Worm (Caenorhabditis elegans) whole organism, mixed stage, embryonic: Measurements from ENCODE around the gene sdz-28.

ENCODE experiments used
- M03D4.4 ChIP-seq: sonication (generic microtip); optimal IDR thresholded peaks from 2 replicates; lab custom pipeline; 2017; ENCODE audit warnings: mild to moderate bottlenecking, missing genetic modification characterization, missing compliant biosample characterization
- bed-3 ChIP-seq: fragments of 200-800 bp; sonication (Bioruptor generic); optimal IDR thresholded peaks from 3 replicates; lab custom pipeline; 2018; ENCODE audit warnings: mild to moderate bottlenecking, missing genetic modification characterization, moderate library complexity, missing compliant biosample characterization
- blmp-1 ChIP-seq: fragments of 150-350 bp; optimal IDR thresholded peaks from 2 replicates; lab custom pipeline; 2014; ENCODE audit warnings: missing biosample characterization, missing genetic modification characterization
- ceh-39 ChIP-seq: fragments of 150-350 bp; optimal IDR thresholded peaks from 2 replicates; lab custom pipeline; 2014; ENCODE audit warnings: missing biosample characterization, missing genetic modification characterization
- ceh-43 ChIP-seq: fragments of 200-800 bp; sonication (Bioruptor generic); optimal IDR thresholded peaks from 2 replicates; lab custom pipeline; 2018; ENCODE audit warnings: mild to moderate bottlenecking, missing genetic modification characterization, moderate library complexity, missing compliant biosample characterization
- ces-1 ChIP-seq: fragments of 150-350 bp; optimal IDR thresholded peaks from 2 replicates; lab custom pipeline; 2014; ENCODE audit warnings: missing biosample characterization, missing genetic modification reagents, missing genetic modification characterization
- cnd-1 ChIP-seq: fragments of 200-800 bp; sonication (Bioruptor generic); optimal IDR thresholded peaks from 2 replicates; lab custom pipeline; 2018; ENCODE audit warnings: mild to moderate bottlenecking, missing genetic modification characterization, missing compliant biosample characterization
- drap-1 ChIP-seq: fragments of 200-800 bp; sonication (Bioruptor generic); optimal IDR thresholded peaks from 3 replicates; lab custom pipeline; 2018; ENCODE audit warnings: mild to moderate bottlenecking, missing genetic modification characterization, missing compliant biosample characterization
- elt-1 ChIP-seq: sonication (generic microtip); optimal IDR thresholded peaks from 2 replicates; lab custom pipeline; 2017; ENCODE audit warnings: missing genetic modification characterization, mild to moderate bottlenecking, missing compliant biosample characterization, antibody characterized with exemption, moderate library complexity, borderline replicate concordance; ENCODE audit not compliant: insufficient read depth
- elt-3 ChIP-seq: fragments of 150-350 bp; optimal IDR thresholded peaks from 2 replicates; lab custom pipeline; 2014; ENCODE audit warnings: missing biosample characterization, missing genetic modification characterization
- flh-1 ChIP-seq: fragments of 200-800 bp; sonication (Bioruptor generic); optimal IDR thresholded peaks from 2 replicates; lab custom pipeline; 2018; ENCODE audit warnings: mild to moderate bottlenecking, missing genetic modification characterization, moderate library complexity, missing compliant biosample characterization
- ham-2 ChIP-seq: fragments of 200-800 bp; sonication (Bioruptor generic); optimal IDR thresholded peaks from 2 replicates; lab custom pipeline; 2018; ENCODE audit warnings: mild to moderate bottlenecking, missing genetic modification characterization, missing compliant biosample characterization
- hlh-1 ChIP-seq: fragments of 150-350 bp; optimal IDR thresholded peaks from 2 replicates; lab custom pipeline; 2014; ENCODE audit warnings: missing biosample characterization, missing genetic modification reagents, missing genetic modification characterization
- lin-32 ChIP-seq: fragments of 200-800 bp; sonication (Bioruptor generic); optimal IDR thresholded peaks from 2 replicates; lab custom pipeline; 2018; ENCODE audit warnings: mild to moderate bottlenecking, missing genetic modification characterization, missing compliant biosample characterization
- lsy-2 ChIP-seq: fragments of 150-350 bp; optimal IDR thresholded peaks from 2 replicates; lab custom pipeline; 2014; ENCODE audit warnings: missing biosample characterization, missing genetic modification characterization
- mab-5 ChIP-seq: fragments of 150-350 bp; optimal IDR thresholded peaks from 2 replicates; lab custom pipeline; 2014; ENCODE audit warnings: missing biosample characterization, missing genetic modification characterization
- mep-1 ChIP-seq: fragments of 150-350 bp; optimal IDR thresholded peaks from 2 replicates; lab custom pipeline; 2017; ENCODE audit warnings: missing biosample characterization, missing genetic modification reagents, missing genetic modification characterization, inconsistent platforms
- mls-2 ChIP-seq: sonication (generic microtip); optimal IDR thresholded peaks from 2 replicates; lab custom pipeline; 2016; ENCODE audit warnings: mild to moderate bottlenecking, missing genetic modification characterization, moderate library complexity, missing compliant biosample characterization
- nhr-12 ChIP-seq: fragments of 150-350 bp; optimal IDR thresholded peaks from 2 replicates; lab custom pipeline; 2014; ENCODE audit warnings: missing biosample characterization, missing genetic modification characterization
- nhr-2 ChIP-seq: fragments of 150-350 bp; optimal IDR thresholded peaks from 2 replicates; lab custom pipeline; 2014; ENCODE audit warnings: missing biosample characterization, missing genetic modification characterization
- nhr-28 ChIP-seq: fragments of 150-350 bp; optimal IDR thresholded peaks from 2 replicates; lab custom pipeline; 2014; ENCODE audit warnings: missing biosample characterization, missing genetic modification characterization
- nhr-76 ChIP-seq: sonication (generic microtip); optimal IDR thresholded peaks from 2 replicates; lab custom pipeline; 2017; ENCODE audit warnings: missing biosample characterization, missing genetic modification characterization
- sem-2 ChIP-seq: fragments of 200-800 bp; sonication (Bioruptor generic); optimal IDR thresholded peaks from 2 replicates; lab custom pipeline; 2018; ENCODE audit warnings: mild to moderate bottlenecking, missing genetic modification characterization, missing compliant biosample characterization
- snpc-4 ChIP-seq: fragments of 150-350 bp; optimal IDR thresholded peaks from 2 replicates; lab custom pipeline; 2014; ENCODE audit warnings: missing biosample characterization, missing genetic modification characterization
- sptf-1 ChIP-seq: sonication (generic microtip); optimal IDR thresholded peaks from 2 replicates; lab custom pipeline; 2017; ENCODE audit warnings: mild to moderate bottlenecking, missing genetic modification characterization, moderate library complexity, missing compliant biosample characterization
- tbx-8 ChIP-seq: fragments of 200-800 bp; sonication (Bioruptor generic); optimal IDR thresholded peaks from 2 replicates; lab custom pipeline; 2018; ENCODE audit warnings: mild to moderate bottlenecking, missing genetic modification characterization, moderate library complexity, missing compliant biosample characterization
- unc-120 ChIP-seq: sonication (generic microtip); optimal IDR thresholded peaks from 2 replicates; lab custom pipeline; 2017; ENCODE audit warnings: missing genetic modification characterization, missing compliant biosample characterization; ENCODE audit not compliant: poor library complexity, severe bottlenecking
- unc-39 ChIP-seq: fragments of 150-350 bp; optimal IDR thresholded peaks from 2 replicates; lab custom pipeline; 2014; ENCODE audit warnings: missing biosample characterization, missing genetic modification characterization
- unc-62 ChIP-seq: fragments of 150-350 bp; optimal IDR thresholded peaks from 2 replicates; lab custom pipeline; 2014; ENCODE audit warnings: missing biosample characterization, missing genetic modification reagents, missing genetic modification characterization
- zip-8 ChIP-seq: fragments of 150-350 bp; optimal IDR thresholded peaks from 2 replicates; lab custom pipeline; 2014; ENCODE audit warnings: missing biosample characterization, missing genetic modification characterization
- ztf-11 ChIP-seq: fragments of 150-350 bp; optimal IDR thresholded peaks from 2 replicates; lab custom pipeline; 2014; ENCODE audit warnings: missing biosample characterization, missing genetic modification characterization

sdz-28 gene

ce11 chrII:2093456-2093926 lies 37.4 kb upstream of the sdz-28 start, which contains the start of gene fbxb-37:
fbxb-37 (minus strand) TSS chrII:2093876.
- no peak for TF ChIP-seq ceh-39
- TF ChIP-seq hlh-1 (tag; lab: Kevin White, UChicago), result no peak
- TF ChIP-seq nhr-2, result peak; percentile 26
- TF ChIP-seq bed-3 (GFP tag; lab: Kevin White, UChicago), result no peak
- TF ChIP-seq flh-1 (GFP tag; lab: Kevin White, UChicago), result no peak
- TF ChIP-seq unc-120 (tag; lab: Kevin White, UChicago), result no peak

- TF ChIP-seq cnd-1 (tag; lab: Kevin White, UChicago) (peak; percentile 74), M03D4.4 (no peak), nhr-2 (peak; percentile 68), lin-32 (GFP tag; lab: Kevin White, UChicago) (no peak), flh-1 (GFP tag; lab: Kevin White, UChicago) (no peak), tbx-8 (GFP tag; lab: Kevin White, UChicago) (no peak), nhr-28 (no peak), mab-5 (tag; lab: Kevin White, UChicago) (no peak)
- TF ChIP-seq, all 35 proteins: peak for 2
Observed at ce11 chrII:2094924-2095650, 35.8 kb upstream of the sdz-28 start, which contains the start of gene T16A1.2. T16A1.2 (plus strand) TSS chrII:2095600.

ce11 chrII:2099139-2099976 lies 31.5 kb upstream of the sdz-28 start, which contains the start of gene math-42:
math-42 (plus strand) TSS chrII:2099926.
- TF ChIP-seq elt-1 (tag; lab: Kevin White, UChicago) (no peak), hlh-1 (tag; lab: Kevin White, UChicago) (no peak), tbx-8 (GFP tag; lab: Kevin White, UChicago) (no peak), nhr-28 (no peak), ceh-39 (no peak), ham-2 (GFP tag; lab: Kevin White, UChicago) (no peak), snpc-4 (tag; lab: Kevin White, UChicago) (no peak), nhr-12 (no peak), bed-3 (GFP tag; lab: Kevin White, UChicago) (no peak), mab-5 (tag; lab: Kevin White, UChicago) (no peak), ces-1 (GFP tag; lab: Kevin White, UChicago) (no peak), ztf-11 (tag; lab: Kevin White, UChicago) (no peak), nhr-76 (tag; lab: Kevin White, UChicago) (no peak), unc-62 (GFP tag; lab: Kevin White, UChicago) (no peak), elt-3 (tag; lab: Kevin White, UChicago) (no peak), nhr-2 (no peak), lin-32 (GFP tag; lab: Kevin White, UChicago) (no peak), drap-1 (GFP tag; lab: Kevin White, UChicago) (no peak), zip-8 (no peak), blmp-1 (no peak)

- TF ChIP-seq ham-2 (GFP tag; lab: Kevin White, UChicago) (no peak), bed-3 (GFP tag; lab: Kevin White, UChicago) (no peak), unc-62 (GFP tag; lab: Kevin White, UChicago) (no peak), ztf-11 (tag; lab: Kevin White, UChicago) (no peak), unc-39 (tag; lab: Kevin White, UChicago) (no peak), mab-5 (tag; lab: Kevin White, UChicago) (no peak), M03D4.4 (no peak), tbx-8 (GFP tag; lab: Kevin White, UChicago) (no peak)
Observed at ce11 chrII:2108295-2108694, 22.6 kb upstream of the sdz-28 start, which contains the start of gene R52.4. R52.4 (minus strand) TSS chrII:2108395.

ce11 chrII:2109943-2110342 lies 20.9 kb upstream of the sdz-28 start, which contains the start of gene R52.5:
R52.5 (minus strand) TSS chrII:2110043.
- TF ChIP-seq unc-62 (GFP tag; lab: Kevin White, UChicago) (no peak), mls-2 (tag; lab: Kevin White, UChicago) (no peak), mab-5 (tag; lab: Kevin White, UChicago) (no peak), ceh-39 (no peak), sem-2 (GFP tag; lab: Kevin White, UChicago) (no peak), zip-8 (no peak), lsy-2 (tag; lab: Kevin White, UChicago) (no peak), elt-1 (tag; lab: Kevin White, UChicago) (no peak), sptf-1 (tag; lab: Kevin White, UChicago) (no peak), drap-1 (GFP tag; lab: Kevin White, UChicago) (no peak), nhr-76 (tag; lab: Kevin White, UChicago) (no peak), nhr-2 (no peak), ztf-11 (tag; lab: Kevin White, UChicago) (no peak), ceh-43 (GFP tag; lab: Kevin White, UChicago) (no peak), mep-1 (tag; lab: Kevin White, UChicago) (no peak)
